Fruit fly (Drosophila melanogaster) whole organism, embryonic: ENCODE results near the gene CG6126.
A peak's percentile ranks its signal among the peaks of the same experiment; 100 is the strongest.

ENCODE experiments used
- ATbp ChIP-seq: fragments of 200-800 bp; sonication (Bioruptor generic); optimal IDR thresholded peaks from 2 replicates; lab custom pipeline; 2017; ENCODE audit warnings: missing biosample characterization, mild to moderate bottlenecking, missing genetic modification characterization, missing genetic modification reagents
- Adf1 ChIP-seq: fragments of 200-800 bp; sonication (Bioruptor generic); IDR thresholded peaks from 2 replicates; pipeline ENCODE4 v1.3.6; 2022; ENCODE audit warnings: missing biosample characterization, missing genetic modification characterization
- CG10366 ChIP-seq: fragments of 200-800 bp; sonication (Bioruptor generic); IDR thresholded peaks from 2 replicates; pipeline ENCODE4 v1.3.6; 2022; ENCODE audit warnings: missing biosample characterization, missing genetic modification characterization
- CG11695 ChIP-seq: fragments of 200-800 bp; sonication (Bioruptor generic); IDR thresholded peaks from 3 replicates; pipeline ENCODE4 v1.3.6; 2022; ENCODE audit warnings: missing biosample characterization, missing genetic modification characterization
- CG12391 ChIP-seq: fragments of 200-800 bp; sonication (Bioruptor generic); optimal IDR thresholded peaks from 3 replicates; lab custom pipeline; 2018; ENCODE audit warnings: missing biosample characterization, mild to moderate bottlenecking, missing genetic modification characterization, moderate library complexity
- CG13624 ChIP-seq: fragments of 200-800 bp; sonication (Bioruptor generic); optimal IDR thresholded peaks from 2 replicates; lab custom pipeline; 2016; ENCODE audit warnings: missing biosample characterization, missing genetic modification characterization
- CG13775 ChIP-seq: fragments of 200-800 bp; sonication (Bioruptor generic); optimal IDR thresholded peaks from 3 replicates; lab custom pipeline; 2017; ENCODE audit warnings: missing biosample characterization, mild to moderate bottlenecking, missing genetic modification characterization
- CG15479 ChIP-seq: fragments of 200-800 bp; sonication (Bioruptor generic); optimal IDR thresholded peaks from 3 replicates; lab custom pipeline; 2019; ENCODE audit warnings: missing biosample characterization, mild to moderate bottlenecking, missing genetic modification characterization, moderate library complexity
- CG16779 ChIP-seq: fragments of 200-800 bp; sonication (Bioruptor generic); IDR thresholded peaks from 2 replicates; pipeline ENCODE4 v1.3.6; 2022; ENCODE audit warnings: missing biosample characterization, missing genetic modification characterization
- CG17912 ChIP-seq: fragments of 200-800 bp; sonication (Bioruptor generic); optimal IDR thresholded peaks from 2 replicates; lab custom pipeline; 2018; ENCODE audit warnings: missing biosample characterization, mild to moderate bottlenecking, missing genetic modification characterization
- CG2116 ChIP-seq: fragments of 200-800 bp; sonication (Bioruptor generic); optimal IDR thresholded peaks from 3 replicates; lab custom pipeline; 2018; ENCODE audit warnings: missing biosample characterization, mild to moderate bottlenecking, missing genetic modification characterization
- CG2120 ChIP-seq: fragments of 200-800 bp; sonication (Bioruptor generic); optimal IDR thresholded peaks from 3 replicates; lab custom pipeline; 2016; ENCODE audit warnings: missing biosample characterization, missing genetic modification characterization
- CG2202 ChIP-seq: fragments of 200-800 bp; sonication (Bioruptor generic); optimal IDR thresholded peaks from 2 replicates; lab custom pipeline; 2018; ENCODE audit warnings: missing biosample characterization, mild to moderate bottlenecking, missing genetic modification characterization
- CG2712 ChIP-seq: fragments of 200-800 bp; optimal IDR thresholded peaks from 3 replicates; lab custom pipeline; 2019; ENCODE audit warnings: missing biosample characterization, mild to moderate bottlenecking, missing genetic modification characterization, moderate library complexity
- CG31365 ChIP-seq: fragments of 200-800 bp; sonication (Bioruptor generic); optimal IDR thresholded peaks from 2 replicates; lab custom pipeline; 2018; ENCODE audit warnings: missing biosample characterization, mild to moderate bottlenecking, missing genetic modification characterization
- CG3163 ChIP-seq: fragments of 200-800 bp; sonication (Bioruptor generic); optimal IDR thresholded peaks from 3 replicates; lab custom pipeline; 2016; ENCODE audit warnings: missing biosample characterization, missing genetic modification characterization
- CG3847 ChIP-seq: fragments of 200-800 bp; sonication (Bioruptor generic); IDR thresholded peaks from 2 replicates; pipeline ENCODE4 v1.3.6; 2022; ENCODE audit warnings: missing biosample characterization, missing genetic modification characterization
- CG4282 ChIP-seq: fragments of 200-800 bp; sonication (Bioruptor generic); optimal IDR thresholded peaks from 2 replicates; lab custom pipeline; 2016; ENCODE audit warnings: missing biosample characterization, missing genetic modification characterization
- CG4730 ChIP-seq: fragments of 200-800 bp; sonication (Bioruptor generic); IDR thresholded peaks from 2 replicates; pipeline ENCODE4 v1.3.6; 2022; ENCODE audit warnings: missing biosample characterization, missing genetic modification characterization
- CG5953 ChIP-seq: fragments of 200-800 bp; sonication (Bioruptor generic); IDR thresholded peaks from 2 replicates; pipeline ENCODE4 v1.3.6; 2022; ENCODE audit warnings: missing biosample characterization, missing genetic modification characterization
- CG6791 ChIP-seq: fragments of 200-800 bp; sonication (Bioruptor generic); IDR thresholded peaks from 3 replicates; pipeline ENCODE4 v1.3.6; 2022; ENCODE audit warnings: missing biosample characterization, missing genetic modification characterization; ENCODE audit not compliant: partially characterized antibody
- CG7745 ChIP-seq: fragments of 200-800 bp; sonication (Bioruptor generic); optimal IDR thresholded peaks from 2 replicates; lab custom pipeline; 2018; ENCODE audit warnings: missing biosample characterization, mild to moderate bottlenecking, missing genetic modification characterization, moderate library complexity
- CG7987 ChIP-seq: fragments of 200-800 bp; sonication (Bioruptor generic); optimal IDR thresholded peaks from 2 replicates; lab custom pipeline; 2018; ENCODE audit warnings: missing biosample characterization, mild to moderate bottlenecking, missing genetic modification characterization, moderate library complexity
- CG9817 ChIP-seq: fragments of 200-800 bp; sonication (Bioruptor generic); optimal IDR thresholded peaks from 2 replicates; lab custom pipeline; 2018; ENCODE audit warnings: missing biosample characterization, mild to moderate bottlenecking, missing genetic modification characterization, moderate library complexity
- CTCF ChIP-seq: fragments of 200-800 bp; sonication (Bioruptor generic); optimal IDR thresholded peaks from 2 replicates; lab custom pipeline; 2017; ENCODE audit warnings: missing biosample characterization, mild to moderate bottlenecking, missing genetic modification characterization, moderate library complexity
- Dip3 ChIP-seq: fragments of 200-800 bp; sonication (Bioruptor generic); optimal IDR thresholded peaks from 3 replicates; lab custom pipeline; 2016; ENCODE audit warnings: missing biosample characterization, missing genetic modification characterization
- Hmr ChIP-seq: fragments of 200-800 bp; sonication (Bioruptor generic); optimal IDR thresholded peaks from 3 replicates; lab custom pipeline; 2017; ENCODE audit warnings: mild to moderate bottlenecking, missing biosample characterization, missing genetic modification reagents, missing genetic modification characterization
- NC2α ChIP-seq: fragments of 200-800 bp; sonication (Bioruptor generic); optimal IDR thresholded peaks from 2 replicates; lab custom pipeline; 2016; ENCODE audit warnings: missing biosample characterization, missing genetic modification characterization
- NC2β ChIP-seq: fragments of 200-800 bp; sonication (Bioruptor generic); optimal IDR thresholded peaks from 2 replicates; lab custom pipeline; 2016; ENCODE audit warnings: missing biosample characterization, missing genetic modification characterization
- Ptx1 ChIP-seq: fragments of 200-800 bp; sonication (Bioruptor generic); IDR thresholded peaks from 2 replicates; pipeline ENCODE4 v1.3.6; 2022; ENCODE audit warnings: missing biosample characterization, missing genetic modification characterization
- Side ChIP-seq: fragments of 200-800 bp; sonication (Bioruptor generic); optimal IDR thresholded peaks from 2 replicates; lab custom pipeline; 2016; ENCODE audit warnings: missing biosample characterization, missing genetic modification characterization
- Sin3A ChIP-seq: fragments of >200 bp; optimal IDR thresholded peaks from 2 replicates; lab custom pipeline; 2018
- Trl ChIP-seq, 3 experiments: fragments of >200 bp in 2 of 3; fragments of 200-800 bp in 1 of 3; sonication (Bioruptor generic) in 1 of 3; optimal IDR thresholded peaks; 2 replicates in 1 of 3; 3 replicates in 2 of 3; lab custom pipeline; 2016 to 2017; ENCODE audit warnings: missing biosample characterization in 1 of 3, missing genetic modification characterization in 1 of 3
- YL-1 ChIP-seq: fragments of 200-800 bp; sonication (Bioruptor generic); optimal IDR thresholded peaks from 3 replicates; lab custom pipeline; 2017; ENCODE audit warnings: missing biosample characterization, mild to moderate bottlenecking, missing genetic modification characterization
- al ChIP-seq: fragments of 200-800 bp; sonication (Bioruptor generic); IDR thresholded peaks from 2 replicates; pipeline ENCODE4 v1.3.6; 2022; ENCODE audit warnings: missing biosample characterization, missing genetic modification characterization
- br ChIP-seq: fragments of >200 bp; optimal IDR thresholded peaks from 2 replicates; lab custom pipeline; 2017
- crp ChIP-seq, 2 experiments: fragments of 200-800 bp; sonication (Bioruptor generic); optimal IDR thresholded peaks; 2 replicates in 1 of 2; 3 replicates in 1 of 2; lab custom pipeline; 2017; ENCODE audit warnings: missing biosample characterization in 2 of 2, missing genetic modification characterization in 2 of 2, mild to moderate bottlenecking in 1 of 2, moderate library complexity in 1 of 2
- ems ChIP-seq: fragments of 200-800 bp; sonication (Bioruptor generic); optimal IDR thresholded peaks from 3 replicates; lab custom pipeline; 2016; ENCODE audit warnings: missing biosample characterization, missing genetic modification characterization
- eve ChIP-seq, 2 experiments: fragments of >200 bp; optimal IDR thresholded peaks; 2 replicates each; lab custom pipeline; 2017; ENCODE audit warnings: missing biosample characterization in 2 of 2, missing genetic modification characterization in 2 of 2
- exex ChIP-seq: fragments of 200-800 bp; sonication (Bioruptor generic); optimal IDR thresholded peaks from 4 replicates; lab custom pipeline; 2018; ENCODE audit warnings: missing biosample characterization, mild to moderate bottlenecking, missing genetic modification characterization, moderate library complexity
- gcm ChIP-seq: fragments of 200-800 bp; sonication (Bioruptor generic); optimal IDR thresholded peaks from 2 replicates; lab custom pipeline; 2019; ENCODE audit warnings: missing biosample characterization, mild to moderate bottlenecking, missing genetic modification characterization, moderate library complexity
- grn ChIP-seq: fragments of 200-800 bp; sonication (Bioruptor generic); optimal IDR thresholded peaks from 3 replicates; lab custom pipeline; 2017; ENCODE audit warnings: missing biosample characterization, missing genetic modification characterization
- her ChIP-seq: fragments of 200-800 bp; sonication (Bioruptor generic); optimal IDR thresholded peaks from 2 replicates; lab custom pipeline; 2016; ENCODE audit warnings: missing biosample characterization, missing genetic modification characterization
- luna ChIP-seq: fragments of 200-800 bp; sonication (Bioruptor generic); optimal IDR thresholded peaks from 2 replicates; lab custom pipeline; 2016; ENCODE audit warnings: missing biosample characterization, missing genetic modification characterization
- nau ChIP-seq: fragments of 200-800 bp; sonication (Bioruptor generic); optimal IDR thresholded peaks from 3 replicates; lab custom pipeline; 2017; ENCODE audit warnings: missing biosample characterization, mild to moderate bottlenecking, missing genetic modification characterization, missing genetic modification reagents
- ranshi ChIP-seq: fragments of 200-800 bp; sonication (Bioruptor generic); IDR thresholded peaks from 2 replicates; pipeline ENCODE4 v1.3.6; 2022; ENCODE audit warnings: missing biosample characterization, missing genetic modification characterization
- sc ChIP-seq, 3 experiments: fragments of >200 bp in 2 of 3; fragments of 200-800 bp in 1 of 3; sonication (Bioruptor generic) in 1 of 3; optimal IDR thresholded peaks; 2 replicates in 2 of 3; 3 replicates in 1 of 3; lab custom pipeline; 2017; ENCODE audit warnings: mild to moderate bottlenecking in 1 of 3, missing biosample characterization in 1 of 3, missing genetic modification characterization in 1 of 3, missing genetic modification reagents in 1 of 3
- so ChIP-seq: fragments of 200-800 bp; sonication (Bioruptor generic); IDR thresholded peaks from 3 replicates; pipeline ENCODE4 v1.3.6; 2022; ENCODE audit warnings: missing biosample characterization, missing genetic modification characterization
- zf30C ChIP-seq: fragments of 200-800 bp; sonication (Bioruptor generic); optimal IDR thresholded peaks from 3 replicates; lab custom pipeline; 2018; ENCODE audit warnings: missing biosample characterization, mild to moderate bottlenecking, missing genetic modification characterization
- zfh1 ChIP-seq: fragments of 200-800 bp; sonication (Bioruptor generic); IDR thresholded peaks from 3 replicates; pipeline ENCODE4 v1.3.6; 2022; ENCODE audit warnings: missing biosample characterization, missing genetic modification characterization

The CG6126 gene

dm6 chr3R:16224415-16225165 lies 21.7 kb upstream of the CG6126 start (continued):
- TF ChIP-seq NC2β (GFP tag; lab: Kevin White, UChicago) (peak; percentile 96), CG10366 (no peak), zfh1 (GFP tag; lab: Robert Waterston, UW) (no peak), CTCF (GFP tag; lab: Kevin White, UChicago) (peak; percentile 70), Dip3 (GFP tag; lab: Kevin White, UChicago) (peak; percentile 97), nau (GFP tag; lab: Kevin White, UChicago) (peak; percentile 96), CG3847 (GFP tag; lab: Robert Waterston, UW) (no peak), ranshi (GFP tag; lab: Robert Waterston, UW) (no peak), gcm (GFP tag; lab: Kevin White, UChicago) (peak; percentile 98), CG2116 (peak; percentile 78), Ptx1 (GFP tag; lab: Robert Waterston, UW) (no peak), Hmr (GFP tag; lab: Kevin White, UChicago) (peak; percentile 98), Adf1 (GFP tag; lab: Robert Waterston, UW) (no peak), ATbp (GFP tag; lab: Kevin White, UChicago) (peak; percentile 98), CG5953 (no peak), zf30C (peak; percentile 82), CG15479 (GFP tag; lab: Kevin White, UChicago) (no peak), CG17912 (GFP tag; lab: Kevin White, UChicago) (peak; percentile 7), NC2α (GFP tag; lab: Kevin White, UChicago) (peak; percentile 96), sc (optimal IDR thresholded peaks at IDR 0.05; lab: Kevin White, UChicago) (no peak), sc (GFP tag; optimal IDR thresholded peaks at IDR 0.05; lab: Kevin White, UChicago) (peak; percentile 97), CG2120 (peak; percentile 99), Side (peak; percentile 98), CG11695 (no peak), CG31365 (tag; lab: Kevin White, UChicago) (peak; percentile 84), CG12391 (tag; lab: Kevin White, UChicago) (peak; percentile 99), CG9817 (tag; lab: Kevin White, UChicago) (peak; percentile 93), CG6791 (no peak), crp (GFP tag; optimal IDR thresholded peaks at IDR 0.05; lab: Kevin White, UChicago) (peak in 1 of 2 experiments; percentile 65), al (GFP tag; lab: Robert Waterston, UW) (no peak), br (lab: Kevin White, UChicago) (no peak), eve (GFP tag; optimal IDR thresholded peaks at IDR 0.05; lab: Kevin White, UChicago) (peak in 1 of 2 experiments; percentile 99), CG16779 (no peak), CG4730 (no peak), YL-1 (GFP tag; lab: Kevin White, UChicago) (peak; percentile 93), CG13624 (peak; percentile 98), CG3163 (peak; percentile 90), grn (peak; percentile 75), her (GFP tag; lab: Kevin White, UChicago) (peak; percentile 96), ems (GFP tag; lab: Kevin White, UChicago) (peak; percentile 97), CG2712 (tag; lab: Kevin White, UChicago) (peak; percentile 99), Trl (optimal IDR thresholded peaks at IDR 0.05; lab: Kevin White, UChicago) (peak; percentile 96 to 97), Trl (GFP tag; optimal IDR thresholded peaks at IDR 0.05; lab: Kevin White, UChicago) (peak; percentile 98), so (GFP tag; lab: Robert Waterston, UW) (no peak), CG7987 (peak; percentile 90), CG13775 (GFP tag; lab: Kevin White, UChicago) (peak; percentile 94), exex (tag; lab: Kevin White, UChicago) (peak; percentile 75), CG4282 (peak; percentile 92), Sin3A (lab: Kevin White, UChicago) (no peak), luna (peak; percentile 88), CG7745 (peak; percentile 79), CG2202 (tag; lab: Kevin White, UChicago) (peak; percentile 97)
